Worm (Caenorhabditis elegans) whole organism, L2 larva: ENCODE data around the gene R144.12.
"Not testable (repeated sequence)": the region's sequence is repeated elsewhere in the genome, so short reads cannot be mapped to it uniquely, and the experiment has no call there.

Source experiments
- ama-1 ChIP-seq: fragments of 150-350 bp; optimal IDR thresholded peaks from 2 replicates; lab custom pipeline; 2018; ENCODE audit warnings: inconsistent platforms
- dmd-4 ChIP-seq: sonication (generic microtip); optimal IDR thresholded peaks from 2 replicates; lab custom pipeline; 2017; ENCODE audit warnings: missing biosample characterization, missing genetic modification characterization
- egl-27 ChIP-seq: sonication (generic microtip); optimal IDR thresholded peaks from 3 replicates; lab custom pipeline; 2017; ENCODE audit warnings: missing biosample characterization, missing genetic modification reagents, missing genetic modification characterization
- fos-1 ChIP-seq: fragments of 150-350 bp; optimal IDR thresholded peaks from 2 replicates; lab custom pipeline; 2014; ENCODE audit warnings: missing biosample characterization, missing genetic modification characterization
- nhr-12 ChIP-seq: fragments of 150-350 bp; optimal IDR thresholded peaks from 2 replicates; lab custom pipeline; 2014; ENCODE audit warnings: missing biosample characterization, missing genetic modification characterization
- nhr-6 ChIP-seq: fragments of 150-350 bp; optimal IDR thresholded peaks from 2 replicates; lab custom pipeline; 2014; ENCODE audit warnings: missing biosample characterization, missing genetic modification characterization
- skn-1 ChIP-seq: sonication (generic microtip); optimal IDR thresholded peaks from 2 replicates; lab custom pipeline; 2017; ENCODE audit warnings: missing biosample characterization, missing genetic modification characterization
- unc-39 ChIP-seq: fragments of 150-350 bp; optimal IDR thresholded peaks from 2 replicates; lab custom pipeline; 2014; ENCODE audit warnings: missing biosample characterization, missing genetic modification characterization
- unc-55 ChIP-seq: fragments of 150-350 bp; sonication (generic microtip); optimal IDR thresholded peaks from 3 replicates; lab custom pipeline; 2014; ENCODE audit warnings: missing biosample characterization, missing genetic modification reagents, missing genetic modification characterization
- ztf-11 ChIP-seq: sonication (generic microtip); optimal IDR thresholded peaks from 2 replicates; lab custom pipeline; 2017; ENCODE audit warnings: missing biosample characterization, missing genetic modification characterization
- ztf-4 ChIP-seq: fragments of 150-350 bp; optimal IDR thresholded peaks from 2 replicates; lab custom pipeline; 2014; ENCODE audit warnings: missing biosample characterization, missing genetic modification characterization

DNA sequence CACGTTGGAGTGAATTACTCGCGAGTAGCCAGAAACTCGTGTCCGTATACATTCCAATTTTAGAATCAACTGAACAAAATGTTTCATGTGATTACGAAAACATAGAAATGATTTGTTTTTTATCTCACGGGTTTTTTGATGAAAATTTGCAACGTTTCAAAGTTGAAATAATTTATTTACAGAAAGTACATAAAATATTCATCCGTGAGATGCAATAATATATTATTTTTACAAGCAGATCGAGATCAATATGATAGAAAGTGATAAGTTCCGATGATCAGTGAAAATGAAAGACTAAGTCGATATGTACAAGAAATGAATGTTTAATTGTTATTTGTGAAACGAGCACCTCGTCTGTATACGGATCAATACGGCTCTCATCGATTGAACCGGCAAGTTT, 26.4 kb downstream of the R144.12 start, which contains the start of gene C27F2.6:
- not testable (repeated sequence) for TF ChIP-seq ztf-4 (tag; lab: Kevin White, UChicago); ama-1 (lab: Kevin White, UChicago); egl-27; unc-39 (tag; lab: Kevin White, UChicago); fos-1 (tag; lab: Kevin White, UChicago); ztf-11 (tag; lab: Kevin White, UChicago); unc-55 (GFP tag; lab: Kevin White, UChicago); dmd-4 (tag; lab: Kevin White, UChicago); skn-1 (tag; lab: Kevin White, UChicago); nhr-6 (tag; lab: Kevin White, UChicago); nhr-12 (tag; lab: Kevin White, UChicago)
